Worm (Caenorhabditis elegans) whole organism, L1 larva: Measurements from ENCODE around the gene F17E5.2.

ENCODE experiments used
- dpl-1 ChIP-seq, 3 experiments: fragments of 150-350 bp in 2 of 3; sonication (generic microtip) in 1 of 3; optimal IDR thresholded peaks; 2 replicates each; lab custom pipeline; 2014 to 2017; ENCODE audit warnings: missing biosample characterization in 3 of 3, missing genetic modification characterization in 3 of 3, missing genetic modification reagents in 3 of 3
- egl-27 ChIP-seq, 2 experiments: fragments of 150-350 bp in 1 of 2; sonication (generic microtip); optimal IDR thresholded peaks; 3 replicates each; lab custom pipeline; 2017 to 2018; ENCODE audit warnings: missing biosample characterization in 2 of 2, missing genetic modification characterization in 2 of 2, missing genetic modification reagents in 2 of 2
- elt-2 ChIP-seq: sonication (generic microtip); optimal IDR thresholded peaks from 2 replicates; lab custom pipeline; 2016; ENCODE audit warnings: missing genetic modification characterization, mild to moderate bottlenecking, inconsistent platforms, missing compliant biosample characterization, missing genetic modification reagents
- lin-13 ChIP-seq: fragments of 150-350 bp; optimal IDR thresholded peaks from 2 replicates; lab custom pipeline; 2014; ENCODE audit warnings: missing biosample characterization, missing genetic modification reagents, missing genetic modification characterization
- lin-35 ChIP-seq, 2 experiments: fragments of 150-350 bp; optimal IDR thresholded peaks; 2 replicates each; lab custom pipeline; 2014; ENCODE audit warnings: missing biosample characterization in 2 of 2, missing genetic modification characterization in 2 of 2, missing genetic modification reagents in 2 of 2
- lin-39 ChIP-seq: fragments of 150-350 bp; optimal IDR thresholded peaks from 2 replicates; lab custom pipeline; 2014; ENCODE audit warnings: missing biosample characterization, missing genetic modification reagents, missing genetic modification characterization
- nhr-237 ChIP-seq: fragments of 150-350 bp; optimal IDR thresholded peaks from 2 replicates; lab custom pipeline; 2014; ENCODE audit warnings: missing biosample characterization, missing genetic modification characterization
- nhr-28 ChIP-seq: fragments of 150-350 bp; optimal IDR thresholded peaks from 2 replicates; lab custom pipeline; 2014; ENCODE audit warnings: missing biosample characterization, missing genetic modification characterization
- nhr-76 ChIP-seq: sonication (generic microtip); optimal IDR thresholded peaks from 2 replicates; lab custom pipeline; 2017; ENCODE audit warnings: missing biosample characterization, missing genetic modification characterization
- sptf-1 ChIP-seq: fragments of 150-350 bp; optimal IDR thresholded peaks from 2 replicates; lab custom pipeline; 2014; ENCODE audit warnings: missing biosample characterization, missing genetic modification characterization
- unc-130 ChIP-seq: fragments of 150-350 bp; optimal IDR thresholded peaks from 2 replicates; lab custom pipeline; 2017; ENCODE audit warnings: missing biosample characterization, missing genetic modification characterization, inconsistent platforms
- vab-15 ChIP-seq: sonication (generic microtip); optimal IDR thresholded peaks from 2 replicates; lab custom pipeline; 2017; ENCODE audit warnings: missing genotype, mild to moderate bottlenecking, missing genetic modification characterization, missing compliant biosample characterization

DNA sequence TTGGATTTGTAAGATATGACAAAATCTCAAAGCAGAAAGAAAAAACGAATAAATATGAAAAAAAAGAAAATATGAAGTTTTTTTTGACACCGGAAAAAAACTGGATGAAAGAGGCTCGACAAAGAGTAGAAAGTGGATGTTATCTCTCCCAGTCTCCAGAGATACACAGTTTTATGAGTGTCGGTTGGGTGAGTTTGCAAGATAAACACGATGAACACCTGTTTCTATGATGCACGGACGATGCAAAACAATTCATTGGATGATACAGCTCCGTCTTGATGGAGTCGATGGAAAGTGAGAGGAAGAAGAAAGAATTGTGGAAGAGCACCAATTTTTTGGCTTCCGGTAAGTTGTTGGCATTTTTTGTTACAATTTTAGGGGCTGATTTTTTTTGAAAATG is 21.8 kb downstream of the F17E5.2 start:
- TF ChIP-seq nhr-28 (tag; lab: Kevin White, UChicago) (no peak), lin-39 (tag; lab: Kevin White, UChicago) (no peak), dpl-1 (GFP tag; optimal IDR thresholded peaks at IDR 0.05; lab: Kevin White, UChicago) (no peak), nhr-237 (no peak), unc-130 (no peak), lin-35 (GFP tag; optimal IDR thresholded peaks at IDR 0.05; lab: Kevin White, UChicago) (no peak), egl-27 (tag; optimal IDR thresholded peaks at IDR 0.05; lab: Kevin White, UChicago) (no peak), lin-13 (no peak), vab-15 (tag; lab: Kevin White, UChicago) (no peak), nhr-76 (no peak), sptf-1 (tag; lab: Kevin White, UChicago) (no peak), elt-2 (tag; lab: Kevin White, UChicago) (no peak)
